Worm (Caenorhabditis elegans) whole organism, late embryonic: ENCODE results near the gene C44B7.5.

Experiments used
- C08G9.2 ChIP-seq: sonication (generic microtip); optimal IDR thresholded peaks from 2 replicates; lab custom pipeline; 2016; ENCODE audit warnings: mild to moderate bottlenecking, missing genetic modification characterization, moderate library complexity, missing compliant biosample characterization
- F13H6.1 ChIP-seq: sonication (generic microtip); optimal IDR thresholded peaks from 2 replicates; lab custom pipeline; 2016; ENCODE audit warnings: missing genetic modification characterization, missing compliant biosample characterization
- K09A11.1 ChIP-seq: sonication (generic microtip); optimal IDR thresholded peaks from 2 replicates; lab custom pipeline; 2017; ENCODE audit warnings: antibody characterized with exemption, mild to moderate bottlenecking, missing genetic modification characterization, missing compliant biosample characterization; ENCODE audit not compliant: insufficient read depth
- Y22D7AL.16 ChIP-seq: sonication (generic microtip); optimal IDR thresholded peaks from 2 replicates; lab custom pipeline; 2016; ENCODE audit warnings: missing genetic modification characterization, missing compliant biosample characterization
- ahr-1 ChIP-seq: sonication (generic microtip); optimal IDR thresholded peaks from 2 replicates; lab custom pipeline; 2016; ENCODE audit warnings: missing genetic modification characterization, missing compliant biosample characterization
- ceh-18 ChIP-seq: sonication (generic microtip); optimal IDR thresholded peaks from 2 replicates; lab custom pipeline; 2016; ENCODE audit warnings: missing genetic modification characterization, missing compliant biosample characterization
- ceh-19 ChIP-seq: fragments of 200-800 bp; sonication (Bioruptor generic); optimal IDR thresholded peaks from 2 replicates; lab custom pipeline; 2018; ENCODE audit warnings: mild to moderate bottlenecking, missing genetic modification characterization, missing compliant biosample characterization
- ceh-2 ChIP-seq: sonication (generic microtip); optimal IDR thresholded peaks from 2 replicates; lab custom pipeline; 2016; ENCODE audit warnings: missing genotype, missing genetic modification characterization, missing compliant biosample characterization
- ceh-24 ChIP-seq: sonication (generic microtip); optimal IDR thresholded peaks from 2 replicates; lab custom pipeline; 2016; ENCODE audit warnings: mild to moderate bottlenecking, missing genetic modification characterization, missing compliant biosample characterization
- ceh-31 ChIP-seq: sonication (generic microtip); optimal IDR thresholded peaks from 2 replicates; lab custom pipeline; 2016; ENCODE audit warnings: missing genetic modification characterization, missing compliant biosample characterization
- ceh-34 ChIP-seq: sonication (generic microtip); optimal IDR thresholded peaks from 2 replicates; lab custom pipeline; 2016; ENCODE audit warnings: mild to moderate bottlenecking, missing genetic modification characterization, missing compliant biosample characterization
- ceh-45 ChIP-seq: fragments of 200-800 bp; sonication (Bioruptor generic); IDR thresholded peaks from 2 replicates; pipeline ENCODE4 v1.3.6; 2022; ENCODE audit warnings: missing genetic modification reagents, missing genetic modification characterization, missing compliant biosample characterization
- ceh-6 ChIP-seq: fragments of 200-800 bp; sonication (Bioruptor generic); optimal IDR thresholded peaks from 2 replicates; lab custom pipeline; 2018; ENCODE audit warnings: mild to moderate bottlenecking, missing genetic modification characterization, missing compliant biosample characterization
- ceh-9 ChIP-seq: sonication (generic microtip); optimal IDR thresholded peaks from 2 replicates; lab custom pipeline; 2016; ENCODE audit warnings: mild to moderate bottlenecking, missing genetic modification characterization, inconsistent platforms, missing compliant biosample characterization
- dmd-4 ChIP-seq: sonication (generic microtip); optimal IDR thresholded peaks from 2 replicates; lab custom pipeline; 2016; ENCODE audit warnings: borderline replicate concordance, missing genetic modification characterization, missing compliant biosample characterization
- dve-1 ChIP-seq: sonication (generic microtip); optimal IDR thresholded peaks from 2 replicates; lab custom pipeline; 2017; ENCODE audit warnings: antibody characterized with exemption, mild to moderate bottlenecking, missing genetic modification characterization, missing compliant biosample characterization
- elt-2 ChIP-seq: sonication (generic microtip); optimal IDR thresholded peaks from 2 replicates; lab custom pipeline; 2016; ENCODE audit warnings: missing genetic modification reagents, missing genetic modification characterization, missing compliant biosample characterization
- elt-4 ChIP-seq: sonication (generic microtip); optimal IDR thresholded peaks from 2 replicates; lab custom pipeline; 2016; ENCODE audit warnings: missing genetic modification characterization, missing compliant biosample characterization
- fkh-10 ChIP-seq: fragments of 150-350 bp; optimal IDR thresholded peaks from 2 replicates; lab custom pipeline; 2014; ENCODE audit warnings: missing biosample characterization, missing genetic modification reagents, missing genetic modification characterization
- fkh-6 ChIP-seq: sonication (generic microtip); optimal IDR thresholded peaks from 2 replicates; lab custom pipeline; 2016; ENCODE audit warnings: missing genetic modification characterization, missing compliant biosample characterization
- gmeb-2 ChIP-seq: sonication (generic microtip); optimal IDR thresholded peaks from 2 replicates; lab custom pipeline; 2016; ENCODE audit warnings: missing genetic modification characterization, inconsistent platforms, missing compliant biosample characterization
- hlh-30 ChIP-seq: sonication (generic microtip); optimal IDR thresholded peaks from 2 replicates; lab custom pipeline; 2017; ENCODE audit warnings: antibody characterized with exemption, missing genetic modification characterization, missing compliant biosample characterization; ENCODE audit not compliant: insufficient read depth
- hlh-6 ChIP-seq: sonication (generic microtip); optimal IDR thresholded peaks from 2 replicates; lab custom pipeline; 2016; ENCODE audit warnings: missing genotype, missing genetic modification characterization, missing compliant biosample characterization
- hlh-8 ChIP-seq: sonication (generic microtip); optimal IDR thresholded peaks from 2 replicates; lab custom pipeline; 2016; ENCODE audit warnings: missing genotype, missing genetic modification characterization, missing compliant biosample characterization
- lin-11 ChIP-seq: fragments of 200-800 bp; sonication (Bioruptor generic); optimal IDR thresholded peaks from 2 replicates; lab custom pipeline; 2018; ENCODE audit warnings: mild to moderate bottlenecking, missing genetic modification characterization, missing compliant biosample characterization
- nfya-1 ChIP-seq: sonication (generic microtip); optimal IDR thresholded peaks from 2 replicates; lab custom pipeline; 2017; ENCODE audit warnings: missing genetic modification characterization, mild to moderate bottlenecking, missing compliant biosample characterization, antibody characterized with exemption, moderate library complexity
- npax-4 ChIP-seq: sonication (generic microtip); optimal IDR thresholded peaks from 2 replicates; lab custom pipeline; 2016; ENCODE audit warnings: missing genetic modification characterization, missing compliant biosample characterization
- odd-2 ChIP-seq: sonication (generic microtip); optimal IDR thresholded peaks from 2 replicates; lab custom pipeline; 2017; ENCODE audit warnings: antibody characterized with exemption, mild to moderate bottlenecking, missing genetic modification characterization, missing compliant biosample characterization
- pax-1 ChIP-seq: fragments of 150-350 bp; optimal IDR thresholded peaks from 2 replicates; lab custom pipeline; 2014; ENCODE audit warnings: missing biosample characterization, missing genetic modification characterization
- ref-2 ChIP-seq: sonication (generic microtip); optimal IDR thresholded peaks from 2 replicates; lab custom pipeline; 2016; ENCODE audit warnings: missing genetic modification characterization, missing compliant biosample characterization
- rnt-1 ChIP-seq: sonication (generic microtip); optimal IDR thresholded peaks from 2 replicates; lab custom pipeline; 2016; ENCODE audit warnings: missing genetic modification characterization, missing compliant biosample characterization
- sdc-2 ChIP-seq: sonication (generic microtip); optimal IDR thresholded peaks from 2 replicates; lab custom pipeline; 2016; ENCODE audit warnings: missing genotype, missing genetic modification characterization, missing compliant biosample characterization
- sox-4 ChIP-seq: sonication (generic microtip); optimal IDR thresholded peaks from 2 replicates; lab custom pipeline; 2017; ENCODE audit warnings: mild to moderate bottlenecking, missing genetic modification characterization, inconsistent platforms, missing compliant biosample characterization
- syd-9 ChIP-seq: sonication (generic microtip); optimal IDR thresholded peaks from 2 replicates; lab custom pipeline; 2016; ENCODE audit warnings: mild to moderate bottlenecking, missing genetic modification characterization, moderate library complexity, missing compliant biosample characterization
- tbx-2 ChIP-seq: sonication (generic microtip); optimal IDR thresholded peaks from 2 replicates; lab custom pipeline; 2016; ENCODE audit warnings: missing genetic modification characterization, missing compliant biosample characterization
- ttx-3 ChIP-seq: sonication (generic microtip); optimal IDR thresholded peaks from 2 replicates; lab custom pipeline; 2016; ENCODE audit warnings: missing genetic modification reagents, missing genetic modification characterization, missing compliant biosample characterization
- unc-42 ChIP-seq: sonication (generic microtip); optimal IDR thresholded peaks from 2 replicates; lab custom pipeline; 2016; ENCODE audit warnings: missing genotype, missing genetic modification characterization, missing compliant biosample characterization
- unc-55 ChIP-seq: sonication (generic microtip); optimal IDR thresholded peaks from 2 replicates; lab custom pipeline; 2017; ENCODE audit warnings: missing biosample characterization, missing genetic modification reagents, missing genetic modification characterization
- unc-86 ChIP-seq: sonication (generic microtip); optimal IDR thresholded peaks from 2 replicates; lab custom pipeline; 2016; ENCODE audit warnings: missing genetic modification characterization, missing compliant biosample characterization
- zip-5 ChIP-seq: sonication (generic microtip); optimal IDR thresholded peaks from 2 replicates; lab custom pipeline; 2016; ENCODE audit warnings: missing genetic modification characterization, missing compliant biosample characterization
- ztf-16 ChIP-seq: sonication (generic microtip); optimal IDR thresholded peaks from 2 replicates; lab custom pipeline; 2017; ENCODE audit warnings: missing genetic modification characterization, missing compliant biosample characterization

The C44B7.5 gene

ce11 chrII:6830923-6831322, 41.5 kb downstream of the C44B7.5 start:
- TF ChIP-seq sdc-2 (tag; lab: Kevin White, UChicago) (peak; percentile 15), tbx-2 (tag; lab: Kevin White, UChicago) (peak; percentile 15), unc-86 (tag; lab: Kevin White, UChicago) (no peak), Y22D7AL.16 (tag; lab: Kevin White, UChicago) (no peak), ceh-45 (GFP tag; lab: Robert Waterston, UW) (no peak), ceh-2 (tag; lab: Kevin White, UChicago) (no peak)

ce11 chrII:6830012-6830411, 42.4 kb downstream of the C44B7.5 start:
- TF ChIP-seq elt-2 (tag; lab: Kevin White, UChicago) (peak; percentile 32), ztf-16 (no peak), unc-55 (GFP tag; lab: Kevin White, UChicago) (peak; percentile 28)

ce11 chrII:6829108-6829507, 43.3 kb downstream of the C44B7.5 start:
- no peak for TF ChIP-seq ceh-6 (GFP tag; lab: Kevin White, UChicago)
- TF ChIP-seq ceh-9 (tag; lab: Kevin White, UChicago) = no peak
- TF ChIP-seq rnt-1 = peak; percentile 17
- no peak for TF ChIP-seq fkh-10 (GFP tag; lab: Kevin White, UChicago)
- TF ChIP-seq hlh-30 = peak; percentile 8
- no peak for TF ChIP-seq fkh-6 (tag; lab: Kevin White, UChicago)
- TF ChIP-seq nfya-1 = peak; percentile 67
- TF ChIP-seq tbx-2 (tag; lab: Kevin White, UChicago) = peak; percentile 30
- no peak for TF ChIP-seq F13H6.1 (tag; lab: Kevin White, UChicago)
- TF ChIP-seq, all 69 proteins: peak for 4

DNA sequence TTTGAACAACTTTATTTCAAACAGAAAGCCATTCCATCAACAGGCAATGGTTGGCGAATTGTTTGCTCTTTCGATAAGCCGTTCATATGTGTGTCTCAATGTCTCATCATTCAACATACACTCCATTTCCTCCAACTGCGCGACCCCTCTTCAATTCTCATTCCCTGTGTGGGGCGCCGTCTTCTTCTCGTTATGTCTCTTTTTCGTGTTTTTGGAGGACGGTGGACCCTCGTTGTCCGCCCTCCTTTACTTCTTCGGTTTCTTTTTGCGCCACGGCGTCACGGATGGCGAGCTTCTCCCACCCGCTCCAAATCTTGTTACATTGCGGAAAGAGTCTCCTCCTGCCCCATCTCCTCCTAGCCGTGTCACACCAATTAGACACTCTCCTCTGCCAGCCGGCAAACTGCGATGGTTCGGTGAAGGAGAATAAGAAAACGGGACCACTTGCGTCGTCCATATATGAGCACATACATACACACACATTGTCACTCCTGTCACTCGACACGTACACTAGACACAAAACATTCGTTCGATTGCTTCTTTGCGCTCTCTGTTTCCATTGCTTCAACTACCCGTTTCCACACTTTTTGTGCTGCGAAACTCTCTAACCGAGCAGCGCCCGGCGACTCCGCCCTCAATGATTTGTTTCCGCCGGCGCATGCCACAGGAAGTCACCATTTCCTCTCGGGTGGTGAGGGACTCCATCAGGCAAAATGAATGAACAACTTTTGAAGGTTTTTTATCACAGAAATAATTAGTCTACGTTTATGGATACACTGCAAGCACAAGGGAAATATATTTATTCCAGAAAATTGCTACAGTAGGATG, 44.1 kb downstream of the C44B7.5 start:
- no peak for TF ChIP-seq dve-1 (tag; lab: Kevin White, UChicago)
- peak; percentile 91 for TF ChIP-seq unc-42 (tag; lab: Kevin White, UChicago)
- TF ChIP-seq ceh-34 (tag; lab: Kevin White, UChicago) = peak; percentile 53
- peak; percentile 9 for TF ChIP-seq ceh-19 (GFP tag; lab: Kevin White, UChicago)
- no peak for TF ChIP-seq zip-5 (tag; lab: Kevin White, UChicago)
- no peak for TF ChIP-seq hlh-8 (tag; lab: Kevin White, UChicago)
- no peak for TF ChIP-seq pax-1 (tag; lab: Kevin White, UChicago)
- TF ChIP-seq fkh-6 (tag; lab: Kevin White, UChicago) = no peak
- TF ChIP-seq lin-11 (tag; lab: Kevin White, UChicago) = no peak
- no peak for TF ChIP-seq C08G9.2
- TF ChIP-seq ceh-2 (tag; lab: Kevin White, UChicago) = peak; percentile 19
- TF ChIP-seq syd-9 (tag; lab: Kevin White, UChicago) = peak; percentile 10
- TF ChIP-seq K09A11.1 = no peak
- no peak for TF ChIP-seq F13H6.1 (tag; lab: Kevin White, UChicago)
- peak; percentile 72 for TF ChIP-seq ceh-31 (tag; lab: Kevin White, UChicago)
- peak; percentile 21 for TF ChIP-seq dmd-4 (tag; lab: Kevin White, UChicago)
- TF ChIP-seq tbx-2 (tag; lab: Kevin White, UChicago) = no peak
- TF ChIP-seq elt-4 (tag; lab: Kevin White, UChicago) = no peak
- no peak for TF ChIP-seq elt-2 (tag; lab: Kevin White, UChicago)

- TF ChIP-seq ahr-1 = no peak
- no peak for TF ChIP-seq hlh-6
- TF ChIP-seq ttx-3 (tag; lab: Kevin White, UChicago) = peak; percentile 16
- TF ChIP-seq ceh-24 (tag; lab: Kevin White, UChicago) = peak; percentile 6
- TF ChIP-seq sox-4 (tag; lab: Kevin White, UChicago) = no peak
- no peak for TF ChIP-seq sdc-2 (tag; lab: Kevin White, UChicago)
- no peak for TF ChIP-seq npax-4 (tag; lab: Kevin White, UChicago)
- TF ChIP-seq ceh-34 (tag; lab: Kevin White, UChicago) = peak; percentile 51
- peak; percentile 49 for TF ChIP-seq ceh-2 (tag; lab: Kevin White, UChicago)
- TF ChIP-seq ceh-19 (GFP tag; lab: Kevin White, UChicago) = peak; percentile 21
- peak; percentile 62 for TF ChIP-seq ref-2 (tag; lab: Kevin White, UChicago)
- peak; percentile 87 for TF ChIP-seq unc-55 (GFP tag; lab: Kevin White, UChicago)
- TF ChIP-seq ceh-31 (tag; lab: Kevin White, UChicago) = peak; percentile 73
- TF ChIP-seq Y22D7AL.16 (tag; lab: Kevin White, UChicago) = no peak
- no peak for TF ChIP-seq odd-2 (tag; lab: Kevin White, UChicago)
- TF ChIP-seq gmeb-2 (tag; lab: Kevin White, UChicago) = no peak
- TF ChIP-seq rnt-1 = peak; percentile 77
- peak; percentile 54 for TF ChIP-seq nfya-1
- peak; percentile 50 for TF ChIP-seq dmd-4 (tag; lab: Kevin White, UChicago)
- peak; percentile 20 for TF ChIP-seq F13H6.1 (tag; lab: Kevin White, UChicago)
- TF ChIP-seq ceh-18 = peak; percentile 68
These were observed 45.0 kb downstream of the C44B7.5 start for ce11 chrII:6827388-6827787.
